Fruit fly (Drosophila melanogaster) whole organism, embryonic: ENCODE results near the gene ND-MNLL.
A peak's percentile ranks its signal among the peaks of the same experiment; 100 is the strongest.

Experiments
- ATbp ChIP-seq: fragments of 200-800 bp; sonication (Bioruptor generic); optimal IDR thresholded peaks from 2 replicates; lab custom pipeline; 2017; ENCODE audit warnings: missing biosample characterization, mild to moderate bottlenecking, missing genetic modification characterization, missing genetic modification reagents
- Antp ChIP-seq: fragments of 200-800 bp; sonication (Bioruptor generic); optimal IDR thresholded peaks from 3 replicates; lab custom pipeline; 2016; ENCODE audit warnings: missing biosample characterization, missing genetic modification characterization
- CG10267 ChIP-seq: fragments of 200-800 bp; sonication (Bioruptor generic); optimal IDR thresholded peaks from 2 replicates; lab custom pipeline; 2018; ENCODE audit warnings: missing biosample characterization, mild to moderate bottlenecking, missing genetic modification characterization, moderate library complexity
- CG11696 ChIP-seq: fragments of 200-800 bp; sonication (Bioruptor generic); IDR thresholded peaks from 2 replicates; pipeline ENCODE4 v1.3.6; 2022; ENCODE audit warnings: missing biosample characterization, missing genetic modification characterization
- CG12391 ChIP-seq: fragments of 200-800 bp; sonication (Bioruptor generic); optimal IDR thresholded peaks from 3 replicates; lab custom pipeline; 2018; ENCODE audit warnings: missing biosample characterization, mild to moderate bottlenecking, missing genetic modification characterization, moderate library complexity
- CG15514 ChIP-seq: fragments of 200-800 bp; sonication (Bioruptor generic); optimal IDR thresholded peaks from 3 replicates; lab custom pipeline; 2017; ENCODE audit warnings: missing biosample characterization, missing genetic modification characterization, mild to moderate bottlenecking, moderate library complexity, missing genetic modification reagents
- CG1647 ChIP-seq: fragments of 200-800 bp; sonication (Bioruptor generic); optimal IDR thresholded peaks from 3 replicates; lab custom pipeline; 2016; ENCODE audit warnings: missing biosample characterization, missing genetic modification characterization
- CG17186 ChIP-seq: fragments of 200-800 bp; sonication (Bioruptor generic); optimal IDR thresholded peaks from 3 replicates; lab custom pipeline; 2017; ENCODE audit warnings: missing biosample characterization, missing genetic modification reagents, missing genetic modification characterization
- CG1832 ChIP-seq: fragments of 200-800 bp; sonication (Bioruptor generic); optimal IDR thresholded peaks from 2 replicates; lab custom pipeline; 2017; ENCODE audit warnings: missing biosample characterization, mild to moderate bottlenecking, missing genetic modification characterization, inconsistent platforms
- CG18599 ChIP-seq: fragments of 200-800 bp; sonication (Bioruptor generic); optimal IDR thresholded peaks from 3 replicates; lab custom pipeline; 2017; ENCODE audit warnings: missing biosample characterization, missing genetic modification characterization, mild to moderate bottlenecking, moderate library complexity, missing genetic modification reagents
- CG2678 ChIP-seq: fragments of 200-800 bp; sonication (Bioruptor generic); optimal IDR thresholded peaks from 3 replicates; lab custom pipeline; 2019; ENCODE audit warnings: missing biosample characterization, mild to moderate bottlenecking, missing genetic modification characterization, moderate library complexity
- CG30403 ChIP-seq: fragments of 200-800 bp; sonication (Bioruptor generic); optimal IDR thresholded peaks from 3 replicates; lab custom pipeline; 2016; ENCODE audit warnings: missing biosample characterization, missing genetic modification characterization
- CG3065 ChIP-seq: fragments of 200-800 bp; sonication (Bioruptor generic); optimal IDR thresholded peaks from 2 replicates; lab custom pipeline; 2016; ENCODE audit warnings: missing biosample characterization, missing genetic modification characterization
- CG31224 ChIP-seq: fragments of 200-800 bp; sonication (Bioruptor generic); IDR thresholded peaks from 2 replicates; pipeline ENCODE4 v1.3.6; 2022; ENCODE audit warnings: missing biosample characterization, missing genetic modification characterization
- CG31441 ChIP-seq: fragments of 200-800 bp; sonication (Bioruptor generic); IDR thresholded peaks from 2 replicates; pipeline ENCODE4 v1.3.6; 2022; ENCODE audit warnings: missing biosample characterization, missing genetic modification characterization
- CG33557 ChIP-seq: fragments of 200-800 bp; sonication (Bioruptor generic); optimal IDR thresholded peaks from 2 replicates; lab custom pipeline; 2019; ENCODE audit warnings: missing biosample characterization, mild to moderate bottlenecking, missing genetic modification characterization, moderate library complexity
- CG5180 ChIP-seq: fragments of 200-800 bp; sonication (Bioruptor generic); optimal IDR thresholded peaks from 3 replicates; lab custom pipeline; 2017; ENCODE audit warnings: missing biosample characterization, missing genetic modification characterization, mild to moderate bottlenecking, moderate library complexity, missing genetic modification reagents
- CG5245 ChIP-seq: fragments of 200-800 bp; sonication (Bioruptor generic); optimal IDR thresholded peaks from 3 replicates; lab custom pipeline; 2016; ENCODE audit warnings: missing biosample characterization, missing genetic modification characterization
- Dip3 ChIP-seq: fragments of 200-800 bp; sonication (Bioruptor generic); optimal IDR thresholded peaks from 3 replicates; lab custom pipeline; 2016; ENCODE audit warnings: missing biosample characterization, missing genetic modification characterization
- Doc3 ChIP-seq: fragments of 200-800 bp; sonication (Bioruptor generic); IDR thresholded peaks from 3 replicates; pipeline ENCODE4 v1.3.6; 2022; ENCODE audit warnings: missing biosample characterization, missing genetic modification characterization; ENCODE audit not compliant: partially characterized antibody
- Dp ChIP-seq: fragments of 200-800 bp; sonication (Bioruptor generic); optimal IDR thresholded peaks from 2 replicates; lab custom pipeline; 2018; ENCODE audit warnings: missing biosample characterization, mild to moderate bottlenecking, missing genetic modification characterization, moderate library complexity
- Dref ChIP-seq: fragments of 200-800 bp; sonication (Bioruptor generic); IDR thresholded peaks from 2 replicates; pipeline ENCODE4 v1.3.6; 2022; ENCODE audit warnings: missing biosample characterization, missing genetic modification characterization
- E2f2 ChIP-seq: fragments of 200-800 bp; sonication (Bioruptor generic); IDR thresholded peaks from 2 replicates; pipeline ENCODE4 v1.3.6; 2022; ENCODE audit warnings: missing biosample characterization, missing genetic modification characterization
- ERR ChIP-seq: fragments of 200-800 bp; sonication (Bioruptor generic); optimal IDR thresholded peaks from 2 replicates; lab custom pipeline; 2016; ENCODE audit warnings: missing biosample characterization, missing genetic modification characterization
- Eip74EF ChIP-seq, 2 experiments: fragments of 200-800 bp in 1 of 2; fragments of >200 bp in 1 of 2; sonication (Bioruptor generic) in 1 of 2; optimal IDR thresholded peaks; 2 replicates each; lab custom pipeline; 2017 to 2019; ENCODE audit warnings: missing biosample characterization in 2 of 2, missing genetic modification characterization in 2 of 2, mild to moderate bottlenecking in 1 of 2, moderate library complexity in 1 of 2
- Hmr ChIP-seq: fragments of 200-800 bp; sonication (Bioruptor generic); optimal IDR thresholded peaks from 3 replicates; lab custom pipeline; 2017; ENCODE audit warnings: mild to moderate bottlenecking, missing biosample characterization, missing genetic modification reagents, missing genetic modification characterization
- Lhr ChIP-seq: fragments of 200-800 bp; sonication (Bioruptor generic); optimal IDR thresholded peaks from 3 replicates; lab custom pipeline; 2017; ENCODE audit warnings: mild to moderate bottlenecking, missing biosample characterization, missing genetic modification reagents, missing genetic modification characterization
- Mad ChIP-seq: fragments of 200-800 bp; sonication (Bioruptor generic); optimal IDR thresholded peaks from 2 replicates; lab custom pipeline; 2016; ENCODE audit warnings: missing biosample characterization, missing genetic modification characterization
- Pdp1 ChIP-seq, 2 experiments: fragments of 200-800 bp; sonication (Bioruptor generic); optimal IDR thresholded peaks; 3 replicates each; lab custom pipeline; 2016; ENCODE audit warnings: missing biosample characterization in 2 of 2, missing genetic modification characterization in 2 of 2, mild to moderate bottlenecking in 1 of 2, moderate library complexity in 1 of 2
- Rfx ChIP-seq: fragments of 200-800 bp; sonication (Bioruptor generic); IDR thresholded peaks from 2 replicates; pipeline ENCODE4 v1.3.6; 2022; ENCODE audit warnings: missing biosample characterization, missing genetic modification characterization
- bbx ChIP-seq: fragments of 200-800 bp; sonication (Bioruptor generic); IDR thresholded peaks from 2 replicates; pipeline ENCODE4 v1.3.6; 2022; ENCODE audit warnings: missing biosample characterization, missing genetic modification characterization; ENCODE audit not compliant: partially characterized antibody
- crc ChIP-seq: fragments of 200-800 bp; sonication (Bioruptor generic); optimal IDR thresholded peaks from 2 replicates; lab custom pipeline; 2016; ENCODE audit warnings: missing biosample characterization, missing genetic modification characterization
- cwo ChIP-seq: fragments of 200-800 bp; sonication (Bioruptor generic); optimal IDR thresholded peaks from 3 replicates; lab custom pipeline; 2017; ENCODE audit warnings: missing biosample characterization, missing genetic modification characterization, mild to moderate bottlenecking, moderate library complexity, missing genetic modification reagents
- en ChIP-seq: fragments of 200-800 bp; sonication (Bioruptor generic); optimal IDR thresholded peaks from 2 replicates; lab custom pipeline; 2016; ENCODE audit warnings: missing biosample characterization, missing genetic modification characterization
- hb ChIP-seq: fragments of 200-800 bp; sonication (Bioruptor generic); IDR thresholded peaks from 3 replicates; pipeline ENCODE4 v1.3.6; 2022; ENCODE audit warnings: missing biosample characterization, missing genetic modification characterization; ENCODE audit not compliant: partially characterized antibody
- her ChIP-seq: fragments of 200-800 bp; sonication (Bioruptor generic); optimal IDR thresholded peaks from 2 replicates; lab custom pipeline; 2016; ENCODE audit warnings: missing biosample characterization, missing genetic modification characterization
- inv ChIP-seq: fragments of 200-800 bp; sonication (Bioruptor generic); IDR thresholded peaks from 2 replicates; pipeline ENCODE4 v1.3.6; 2022; ENCODE audit warnings: missing biosample characterization, missing genetic modification characterization; ENCODE audit not compliant: partially characterized antibody
- jigr1 ChIP-seq: fragments of 200-800 bp; sonication (Bioruptor generic); IDR thresholded peaks from 3 replicates; pipeline ENCODE4 v1.3.6; 2022; ENCODE audit warnings: missing biosample characterization, missing genetic modification characterization
- jumu ChIP-seq: fragments of 200-800 bp; sonication (Bioruptor generic); optimal IDR thresholded peaks from 3 replicates; lab custom pipeline; 2016; ENCODE audit warnings: missing biosample characterization, missing genetic modification characterization
- pnt ChIP-seq: fragments of 200-800 bp; sonication (Bioruptor generic); optimal IDR thresholded peaks from 3 replicates; lab custom pipeline; 2016; ENCODE audit warnings: missing biosample characterization, missing genetic modification characterization
- pros ChIP-seq: fragments of 200-800 bp; sonication (Bioruptor generic); optimal IDR thresholded peaks from 3 replicates; lab custom pipeline; 2019; ENCODE audit warnings: missing biosample characterization, mild to moderate bottlenecking, missing genetic modification characterization, moderate library complexity
- pum ChIP-seq: fragments of 200-800 bp; sonication (Bioruptor generic); optimal IDR thresholded peaks from 2 replicates; lab custom pipeline; 2016; ENCODE audit warnings: missing biosample characterization, missing genetic modification characterization
- pzg ChIP-seq: fragments of 200-800 bp; sonication (Bioruptor generic); optimal IDR thresholded peaks from 3 replicates; lab custom pipeline; 2018; ENCODE audit warnings: missing biosample characterization, mild to moderate bottlenecking, missing genetic modification characterization, moderate library complexity
- ranshi ChIP-seq: fragments of 200-800 bp; sonication (Bioruptor generic); IDR thresholded peaks from 2 replicates; pipeline ENCODE4 v1.3.6; 2022; ENCODE audit warnings: missing biosample characterization, missing genetic modification characterization
- sisA ChIP-seq: fragments of 200-800 bp; sonication (Bioruptor generic); IDR thresholded peaks from 2 replicates; pipeline ENCODE4 v1.3.6; 2022; ENCODE audit warnings: missing biosample characterization, missing genetic modification characterization
- stc ChIP-seq: fragments of 200-800 bp; sonication (Bioruptor generic); IDR thresholded peaks from 2 replicates; pipeline ENCODE4 v1.3.6; 2022; ENCODE audit warnings: missing biosample characterization, missing genetic modification characterization
- tin ChIP-seq: fragments of 200-800 bp; sonication (Bioruptor generic); optimal IDR thresholded peaks from 3 replicates; lab custom pipeline; 2016; ENCODE audit warnings: missing biosample characterization, missing genetic modification characterization
- trh ChIP-seq: fragments of 200-800 bp; sonication (Bioruptor generic); optimal IDR thresholded peaks from 2 replicates; lab custom pipeline; 2016; ENCODE audit warnings: missing biosample characterization, missing genetic modification characterization

Gene ND-MNLL

DNA sequence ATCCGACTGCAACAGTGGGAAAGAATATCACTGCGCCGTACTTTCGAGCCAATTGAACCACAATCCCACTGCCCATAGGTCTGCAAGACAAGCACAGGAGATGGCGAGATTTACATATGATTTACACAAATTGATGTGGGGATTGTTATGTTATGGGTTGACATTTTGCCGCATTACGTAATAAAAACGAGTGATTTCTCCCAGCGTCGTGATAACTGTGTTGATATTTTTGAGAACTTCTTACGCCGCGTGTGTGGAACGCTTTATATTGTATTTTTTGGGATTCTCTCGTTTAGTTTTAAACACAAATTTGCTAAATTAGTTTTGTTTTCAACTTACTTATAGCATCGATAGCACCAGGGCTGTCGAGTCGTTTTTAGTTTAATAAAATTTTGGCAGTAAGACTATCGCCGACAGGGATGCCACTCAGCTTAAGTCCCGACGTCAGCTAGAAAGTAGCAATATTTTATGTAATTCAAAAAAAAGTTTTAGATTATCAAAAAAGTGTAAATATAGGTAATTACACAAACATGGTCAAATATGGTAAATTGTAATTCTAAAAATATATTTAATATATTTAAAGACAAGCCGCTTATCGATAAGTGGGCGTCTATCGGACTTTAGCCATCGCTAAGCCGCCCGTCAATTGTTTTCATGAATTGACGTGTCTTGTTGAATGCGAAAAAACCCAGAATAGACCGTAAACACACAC lies at the start of gene ND-MNLL, which contains the start of the genes CG45089 and p115 (continued):
- no peak for TF ChIP-seq CG1647 (GFP tag; lab: Kevin White, UChicago)
- TF ChIP-seq pzg, result peak; percentile 59
- TF ChIP-seq Dip3 (GFP tag; lab: Kevin White, UChicago), result peak; percentile 26
- TF ChIP-seq stc (GFP tag; lab: Robert Waterston, UW), result no peak
- no peak; the same call in 2 of the 3 replicates for TF ChIP-seq jigr1 (GFP tag; lab: Robert Waterston, UW)
- no peak for TF ChIP-seq cwo (GFP tag; lab: Kevin White, UChicago)
- peak; percentile 46 for TF ChIP-seq pum (GFP tag; lab: Kevin White, UChicago)
- peak; percentile 69 for TF ChIP-seq CG2678 (tag; lab: Kevin White, UChicago)
- TF ChIP-seq ERR (GFP tag; lab: Kevin White, UChicago), result no peak
- TF ChIP-seq pnt (GFP tag; lab: Kevin White, UChicago), result no peak
- peak; percentile 35; the same call in 1 of the 3 replicates for TF ChIP-seq hb
- no peak for TF ChIP-seq trh (GFP tag; lab: Kevin White, UChicago)
- TF ChIP-seq CG18599 (GFP tag; lab: Kevin White, UChicago), result peak; percentile 51
- TF ChIP-seq Dref, result peak; percentile 66
- TF ChIP-seq her (GFP tag; lab: Kevin White, UChicago), result no peak
- peak; percentile 64 for TF ChIP-seq CG31441 (GFP tag; lab: Robert Waterston, UW)
- TF ChIP-seq Eip74EF (GFP tag; optimal IDR thresholded peaks at IDR 0.05; lab: Kevin White, UChicago), result peak in 1 of 2 experiments; percentile 23
- TF ChIP-seq ranshi (GFP tag; lab: Robert Waterston, UW), result no peak
- peak; percentile 85 for TF ChIP-seq CG12391
- 0 out of 3 replicates have a peak, but pooled peaks have one; percentile 48 for TF ChIP-seq Doc3 (GFP tag; lab: Robert Waterston, UW)
- TF ChIP-seq CG5245 (GFP tag; lab: Kevin White, UChicago), result peak; percentile 15
- TF ChIP-seq ATbp (GFP tag; lab: Kevin White, UChicago), result no peak
- peak; percentile 30 for TF ChIP-seq Antp (GFP tag; lab: Kevin White, UChicago)
- no peak for TF ChIP-seq CG5180
- TF ChIP-seq E2f2 (GFP tag; lab: Robert Waterston, UW), result peak; percentile 47
- TF ChIP-seq Hmr (GFP tag; lab: Kevin White, UChicago), result peak; percentile 40
- peak; percentile 14 for TF ChIP-seq CG3065 (GFP tag; lab: Kevin White, UChicago)
- TF ChIP-seq tin (GFP tag; lab: Kevin White, UChicago), result peak; percentile 57
- TF ChIP-seq pros, result no peak
- TF ChIP-seq Dp (GFP tag; lab: Kevin White, UChicago), result peak; percentile 35
- TF ChIP-seq Pdp1 (GFP tag; optimal IDR thresholded peaks at IDR 0.05; lab: Kevin White, UChicago), result peak in 1 of 2 experiments; percentile 98
- TF ChIP-seq CG10267, result peak; percentile 72
- TF ChIP-seq CG31224, result no peak
- TF ChIP-seq Lhr (GFP tag; lab: Kevin White, UChicago), result no peak
- TF ChIP-seq CG17186 (GFP tag; lab: Kevin White, UChicago), result peak; percentile 8
- TF ChIP-seq jumu, result no peak
- TF ChIP-seq Rfx (GFP tag; lab: Robert Waterston, UW), result peak; percentile 71; the same call in 1 of the 2 replicates
- no peak for TF ChIP-seq Mad (GFP tag; lab: Kevin White, UChicago)
- TF ChIP-seq CG33557, result peak; percentile 29
- TF ChIP-seq CG30403 (GFP tag; lab: Kevin White, UChicago), result peak; percentile 75
- TF ChIP-seq sisA, result peak; percentile 51
- TF ChIP-seq bbx (GFP tag; lab: Robert Waterston, UW), result no peak
- TF ChIP-seq CG1832 (GFP tag; lab: Kevin White, UChicago), result no peak
- TF ChIP-seq inv (GFP tag; lab: Robert Waterston, UW), result peak; percentile 61
- TF ChIP-seq crc, result no peak
- TF ChIP-seq CG15514 (GFP tag; lab: Kevin White, UChicago), result peak; percentile 66
- no peak for TF ChIP-seq en
- no peak for TF ChIP-seq CG11696 (GFP tag; lab: Robert Waterston, UW)
